Fruit fly (Drosophila melanogaster) S2 (cell line): ENCODE results near the gene Dpp10.
A peak's percentile ranks its signal among the peaks of the same experiment; 100 is the strongest.

Source experiments
- CG8478 ChIP-seq: fragments of >200 bp; optimal IDR thresholded peaks from 2 replicates; lab custom pipeline; 2018
- CTCF ChIP-seq, 2 experiments: fragments of >200 bp; optimal IDR thresholded peaks; 2 replicates each; lab custom pipeline; 2018

dm6 chr2L:6557429-6558384 is 43.2 kb downstream of the Dpp10 start, which contains the start of the genes IFT52 and COX5B:
- TF ChIP-seq CG8478 = no peak
- peak; percentile 71 to 91 for TF ChIP-seq CTCF (optimal IDR thresholded peaks at IDR 0.05; lab: Kevin White, UChicago)
